Worm (Caenorhabditis elegans) whole organism, L2 larva: ENCODE data around the gene rps-30.

Experiments used
- ZK546.5 ChIP-seq: sonication (generic microtip); optimal IDR thresholded peaks from 2 replicates; lab custom pipeline; 2017; ENCODE audit warnings: missing biosample characterization, missing genetic modification characterization
- mab-5 ChIP-seq: fragments of 150-350 bp; optimal IDR thresholded peaks from 2 replicates; lab custom pipeline; 2014; ENCODE audit warnings: missing biosample characterization, missing genetic modification characterization

- TF ChIP-seq ZK546.5 (no peak), mab-5 (tag; lab: Kevin White, UChicago) (no peak)
Measured at ce11 chrV:7785885-7786284, 9.5 kb downstream of the rps-30 start.
